Fruit fly (Drosophila melanogaster) whole organism, embryonic: ENCODE measurements around the gene Agpat3.

Source experiments
- Atf-2 ChIP-seq: fragments of 200-800 bp; sonication (Bioruptor generic); optimal IDR thresholded peaks from 2 replicates; lab custom pipeline; 2016; ENCODE audit warnings: missing biosample characterization, missing genetic modification characterization
- B-H1 ChIP-seq: fragments of 200-800 bp; sonication (Bioruptor generic); IDR thresholded peaks from 3 replicates; pipeline ENCODE4 v1.3.6; 2022; ENCODE audit warnings: missing biosample characterization, missing genetic modification characterization
- B-H2 ChIP-seq: fragments of 200-800 bp; sonication (Bioruptor generic); optimal IDR thresholded peaks from 2 replicates; lab custom pipeline; 2018; ENCODE audit warnings: missing biosample characterization, mild to moderate bottlenecking, missing genetic modification characterization
- CG11247 ChIP-seq: fragments of 200-800 bp; sonication (Bioruptor generic); IDR thresholded peaks from 2 replicates; pipeline ENCODE4 v1.3.6; 2022; ENCODE audit warnings: missing biosample characterization, missing genetic modification characterization
- CG12104 ChIP-seq: fragments of 200-800 bp; sonication (Bioruptor generic); optimal IDR thresholded peaks from 3 replicates; lab custom pipeline; 2016; ENCODE audit warnings: missing biosample characterization, missing genetic modification characterization
- CG17359 ChIP-seq: fragments of 200-800 bp; sonication (Bioruptor generic); optimal IDR thresholded peaks from 3 replicates; lab custom pipeline; 2018; ENCODE audit warnings: missing biosample characterization, mild to moderate bottlenecking, missing genetic modification characterization, moderate library complexity
- CG17568 ChIP-seq: fragments of 200-800 bp; sonication (Bioruptor generic); optimal IDR thresholded peaks from 2 replicates; lab custom pipeline; 2018; ENCODE audit warnings: missing biosample characterization, mild to moderate bottlenecking, missing genetic modification characterization, moderate library complexity
- CG17612 ChIP-seq: fragments of 200-800 bp; sonication (Bioruptor generic); IDR thresholded peaks from 2 replicates; pipeline ENCODE4 v1.3.6; 2022; ENCODE audit warnings: missing biosample characterization, missing genetic modification characterization
- CG17802 ChIP-seq: fragments of 200-800 bp; sonication (Bioruptor generic); optimal IDR thresholded peaks from 2 replicates; lab custom pipeline; 2018; ENCODE audit warnings: missing biosample characterization, mild to moderate bottlenecking, missing genetic modification characterization, moderate library complexity
- CG2875 ChIP-seq: fragments of 200-800 bp; sonication (Bioruptor generic); optimal IDR thresholded peaks from 2 replicates; lab custom pipeline; 2017; ENCODE audit warnings: missing biosample characterization, mild to moderate bottlenecking, missing genetic modification characterization, missing genetic modification reagents
- CG42726 ChIP-seq: fragments of 200-800 bp; sonication (Bioruptor generic); IDR thresholded peaks from 2 replicates; pipeline ENCODE4 v1.3.6; 2022; ENCODE audit warnings: missing biosample characterization, missing genetic modification characterization; ENCODE audit not compliant: partially characterized antibody
- CG4820 ChIP-seq: fragments of 200-800 bp; sonication (Bioruptor generic); optimal IDR thresholded peaks from 3 replicates; lab custom pipeline; 2016; ENCODE audit warnings: missing biosample characterization, missing genetic modification characterization
- CG5180 ChIP-seq: fragments of 200-800 bp; sonication (Bioruptor generic); optimal IDR thresholded peaks from 3 replicates; lab custom pipeline; 2017; ENCODE audit warnings: missing biosample characterization, missing genetic modification characterization, mild to moderate bottlenecking, moderate library complexity, missing genetic modification reagents
- CG6272 ChIP-seq: fragments of 200-800 bp; sonication (Bioruptor generic); IDR thresholded peaks from 2 replicates; pipeline ENCODE4 v1.3.6; 2022; ENCODE audit warnings: missing biosample characterization, missing genetic modification characterization
- CG7357 ChIP-seq: fragments of 200-800 bp; sonication (Bioruptor generic); IDR thresholded peaks from 3 replicates; pipeline ENCODE4 v1.3.6; 2022; ENCODE audit warnings: missing biosample characterization, missing genetic modification characterization
- CG8281 ChIP-seq: fragments of 200-800 bp; sonication (Bioruptor generic); optimal IDR thresholded peaks from 2 replicates; lab custom pipeline; 2018; ENCODE audit warnings: missing biosample characterization, mild to moderate bottlenecking, missing genetic modification characterization, moderate library complexity
- CG9797 ChIP-seq: fragments of 200-800 bp; sonication (Bioruptor generic); optimal IDR thresholded peaks from 3 replicates; lab custom pipeline; 2018; ENCODE audit warnings: missing biosample characterization, mild to moderate bottlenecking, missing genetic modification characterization
- CG9876 ChIP-seq: fragments of 200-800 bp; sonication (Bioruptor generic); optimal IDR thresholded peaks from 2 replicates; lab custom pipeline; 2016; ENCODE audit warnings: missing biosample characterization, missing genetic modification characterization
- Dad ChIP-seq: fragments of 200-800 bp; sonication (Bioruptor generic); optimal IDR thresholded peaks from 3 replicates; lab custom pipeline; 2016; ENCODE audit warnings: missing biosample characterization, missing genetic modification characterization
- Fer3 ChIP-seq: fragments of 200-800 bp; sonication (Bioruptor generic); optimal IDR thresholded peaks from 2 replicates; lab custom pipeline; 2018; ENCODE audit warnings: missing biosample characterization, mild to moderate bottlenecking, missing genetic modification characterization, moderate library complexity
- Hand ChIP-seq: fragments of 200-800 bp; sonication (Bioruptor generic); optimal IDR thresholded peaks from 2 replicates; lab custom pipeline; 2017; ENCODE audit warnings: mild to moderate bottlenecking, missing biosample characterization, missing genetic modification reagents, missing genetic modification characterization
- HmgD ChIP-seq: fragments of 200-800 bp; sonication (Bioruptor generic); optimal IDR thresholded peaks from 3 replicates; lab custom pipeline; 2016; ENCODE audit warnings: missing biosample characterization, missing genetic modification characterization
- Lim3 ChIP-seq: fragments of 200-800 bp; sonication (Bioruptor generic); IDR thresholded peaks from 2 replicates; pipeline ENCODE4 v1.3.6; 2022; ENCODE audit warnings: missing biosample characterization, missing genetic modification characterization
- Med ChIP-seq: fragments of 200-800 bp; sonication (Bioruptor generic); peaks from one replicate; lab custom pipeline; 2016; ENCODE audit warnings: missing biosample characterization, missing genetic modification characterization, mild to moderate bottlenecking, inconsistent platforms, moderate library complexity
- Mes4 ChIP-seq: fragments of 200-800 bp; sonication (Bioruptor generic); optimal IDR thresholded peaks from 2 replicates; lab custom pipeline; 2016; ENCODE audit warnings: missing biosample characterization, missing genetic modification characterization
- Side ChIP-seq: fragments of 200-800 bp; sonication (Bioruptor generic); optimal IDR thresholded peaks from 2 replicates; lab custom pipeline; 2016; ENCODE audit warnings: missing biosample characterization, missing genetic modification characterization
- Ssrp ChIP-seq: fragments of 200-800 bp; sonication (Bioruptor generic); optimal IDR thresholded peaks from 2 replicates; lab custom pipeline; 2018; ENCODE audit warnings: missing biosample characterization, mild to moderate bottlenecking, missing genetic modification characterization, moderate library complexity
- Taf1 ChIP-seq: fragments of 200-800 bp; sonication (Bioruptor generic); IDR thresholded peaks from 2 replicates; pipeline ENCODE4 v1.3.6; 2022; ENCODE audit warnings: missing biosample characterization, missing genetic modification characterization
- Xrp1 ChIP-seq: fragments of 200-800 bp; sonication (Bioruptor generic); IDR thresholded peaks from 2 replicates; pipeline ENCODE4 v1.3.6; 2022; ENCODE audit warnings: missing biosample characterization, missing genetic modification characterization
- aop ChIP-seq: fragments of 200-800 bp; sonication (Bioruptor generic); IDR thresholded peaks from 2 replicates; pipeline ENCODE4 v1.3.6; 2022; ENCODE audit warnings: missing biosample characterization, missing genetic modification characterization
- ash1 ChIP-seq: fragments of 200-800 bp; sonication (Bioruptor generic); optimal IDR thresholded peaks from 2 replicates; lab custom pipeline; 2018; ENCODE audit warnings: missing biosample characterization, mild to moderate bottlenecking, missing genetic modification characterization
- bab2 ChIP-seq: fragments of 200-800 bp; sonication (Bioruptor generic); optimal IDR thresholded peaks from 2 replicates; lab custom pipeline; 2016; ENCODE audit warnings: missing biosample characterization, missing genetic modification characterization
- bbx ChIP-seq: fragments of 200-800 bp; sonication (Bioruptor generic); IDR thresholded peaks from 2 replicates; pipeline ENCODE4 v1.3.6; 2022; ENCODE audit warnings: missing biosample characterization, missing genetic modification characterization; ENCODE audit not compliant: partially characterized antibody
- bigmax ChIP-seq: fragments of 200-800 bp; sonication (Bioruptor generic); optimal IDR thresholded peaks from 2 replicates; lab custom pipeline; 2018; ENCODE audit warnings: missing biosample characterization, mild to moderate bottlenecking, missing genetic modification characterization
- btn ChIP-seq: fragments of 200-800 bp; sonication (Bioruptor generic); optimal IDR thresholded peaks from 2 replicates; lab custom pipeline; 2016; ENCODE audit warnings: missing biosample characterization, missing genetic modification characterization
- chm ChIP-seq: fragments of 200-800 bp; sonication (Bioruptor generic); IDR thresholded peaks from 2 replicates; pipeline ENCODE4 v1.3.6; 2022; ENCODE audit warnings: missing biosample characterization, missing genetic modification characterization
- cwo ChIP-seq: fragments of 200-800 bp; sonication (Bioruptor generic); optimal IDR thresholded peaks from 3 replicates; lab custom pipeline; 2017; ENCODE audit warnings: missing biosample characterization, missing genetic modification characterization, mild to moderate bottlenecking, moderate library complexity, missing genetic modification reagents
- da ChIP-seq: fragments of 200-800 bp; sonication (Bioruptor generic); optimal IDR thresholded peaks from 2 replicates; lab custom pipeline; 2016; ENCODE audit warnings: missing biosample characterization, missing genetic modification characterization
- dm ChIP-seq: fragments of 200-800 bp; sonication (Bioruptor generic); optimal IDR thresholded peaks from 3 replicates; lab custom pipeline; 2016; ENCODE audit warnings: missing biosample characterization, missing genetic modification characterization
- fu2 ChIP-seq: fragments of 200-800 bp; sonication (Bioruptor generic); optimal IDR thresholded peaks from 2 replicates; lab custom pipeline; 2016; ENCODE audit warnings: missing biosample characterization, missing genetic modification characterization
- gro ChIP-seq: fragments of 200-800 bp; sonication (Bioruptor generic); optimal IDR thresholded peaks from 2 replicates; lab custom pipeline; 2016; ENCODE audit warnings: missing biosample characterization, missing genetic modification characterization
- hbn ChIP-seq: fragments of 200-800 bp; sonication (Bioruptor generic); IDR thresholded peaks from 2 replicates; pipeline ENCODE4 v1.3.6; 2022; ENCODE audit warnings: missing biosample characterization, missing genetic modification characterization; ENCODE audit not compliant: partially characterized antibody
- ind ChIP-seq: fragments of 200-800 bp; sonication (Bioruptor generic); optimal IDR thresholded peaks from 3 replicates; lab custom pipeline; 2016; ENCODE audit warnings: missing biosample characterization, missing genetic modification characterization
- mirr ChIP-seq: fragments of 200-800 bp; sonication (Bioruptor generic); optimal IDR thresholded peaks from 3 replicates; lab custom pipeline; 2018; ENCODE audit warnings: missing biosample characterization, mild to moderate bottlenecking, missing genetic modification characterization
- nerfin-2 ChIP-seq: fragments of 200-800 bp; sonication (Bioruptor generic); IDR thresholded peaks from 2 replicates; pipeline ENCODE4 v1.3.6; 2022; ENCODE audit warnings: missing biosample characterization, missing genetic modification characterization; ENCODE audit not compliant: partially characterized antibody
- peb ChIP-seq: fragments of 200-800 bp; sonication (Bioruptor generic); IDR thresholded peaks from 2 replicates; pipeline ENCODE4 v1.3.6; 2022; ENCODE audit warnings: missing biosample characterization, missing genetic modification characterization
- ro ChIP-seq: fragments of 200-800 bp; sonication (Bioruptor generic); IDR thresholded peaks from 2 replicates; pipeline ENCODE4 v1.3.6; 2022; ENCODE audit warnings: missing biosample characterization, missing genetic modification characterization
- sens ChIP-seq: fragments of 200-800 bp; sonication (Bioruptor generic); peaks from one replicate; lab custom pipeline; 2016; ENCODE audit warnings: missing biosample characterization, missing genetic modification characterization
- sr ChIP-seq: fragments of 200-800 bp; sonication (Bioruptor generic); IDR thresholded peaks from 3 replicates; pipeline ENCODE4 v1.3.6; 2022; ENCODE audit warnings: missing biosample characterization, missing genetic modification characterization
- sug ChIP-seq: fragments of 200-800 bp; optimal IDR thresholded peaks from 2 replicates; lab custom pipeline; 2019; ENCODE audit warnings: missing biosample characterization, mild to moderate bottlenecking, missing genetic modification characterization, moderate library complexity
- toy ChIP-seq: fragments of 200-800 bp; sonication (Bioruptor generic); IDR thresholded peaks from 2 replicates; pipeline ENCODE4 v1.3.6; 2022; ENCODE audit warnings: missing biosample characterization, missing genetic modification characterization
- vfl ChIP-seq: fragments of 200-800 bp; sonication (Bioruptor generic); optimal IDR thresholded peaks from 2 replicates; lab custom pipeline; 2016; ENCODE audit warnings: missing biosample characterization, missing genetic modification characterization

Gene Agpat3

DNA sequence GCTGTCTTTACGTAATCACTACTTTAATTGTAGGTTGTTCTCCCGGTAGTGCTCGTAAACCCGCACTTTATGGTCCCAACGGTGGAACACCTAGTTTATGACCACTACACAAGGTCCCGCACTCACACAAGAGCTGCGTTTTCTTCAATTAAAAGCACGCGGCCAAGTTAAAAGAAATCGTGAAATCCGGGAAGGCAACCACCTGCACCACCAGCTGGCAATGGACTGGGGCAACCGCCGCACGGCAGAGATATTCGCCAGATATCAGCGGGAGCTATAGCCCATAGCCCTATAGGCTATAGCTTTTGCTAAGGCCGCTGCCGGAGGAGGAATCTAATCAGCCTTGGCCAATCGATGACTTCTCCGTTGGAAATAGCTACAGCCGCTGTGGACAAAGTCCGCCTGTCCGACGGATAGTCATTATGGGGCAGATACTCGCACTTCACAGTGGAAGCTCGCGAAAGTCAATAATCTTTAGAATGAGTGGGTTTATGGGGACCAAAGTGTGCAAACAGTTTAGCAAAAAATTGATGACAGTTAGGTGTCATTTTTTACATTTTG, 1.5 kb downstream of the Agpat3 start (continued):
- TF ChIP-seq Taf1 (GFP tag; lab: Robert Waterston, UW) (no peak), CG17802 (tag; lab: Kevin White, UChicago) (no peak), CG9797 (GFP tag; lab: Kevin White, UChicago) (no peak), hbn (GFP tag; lab: Robert Waterston, UW) (no peak), Side (GFP tag; lab: Kevin White, UChicago) (no peak), Atf-2 (no peak), CG17359 (tag; lab: Kevin White, UChicago) (no peak), CG8281 (tag; lab: Kevin White, UChicago) (no peak), Fer3 (tag; lab: Kevin White, UChicago) (no peak), sr (GFP tag; lab: Robert Waterston, UW) (no peak), gro (GFP tag; lab: Kevin White, UChicago) (no peak), B-H1 (GFP tag; lab: Robert Waterston, UW) (no peak), Ssrp (tag; lab: Kevin White, UChicago) (no peak), CG4820 (GFP tag; lab: Kevin White, UChicago) (no peak), ind (GFP tag; lab: Kevin White, UChicago) (no peak), CG42726 (no peak), CG6272 (GFP tag; lab: Robert Waterston, UW) (no peak), ash1 (GFP tag; lab: Kevin White, UChicago) (no peak), Hand (GFP tag; lab: Kevin White, UChicago) (no peak), CG17612 (GFP tag; lab: Robert Waterston, UW) (no peak), sens (GFP tag; lab: Kevin White, UChicago) (peak; percentile 44), CG11247 (GFP tag; lab: Robert Waterston, UW) (no peak), CG17568 (no peak), CG5180 (GFP tag; lab: Kevin White, UChicago) (no peak), CG2875 (GFP tag; lab: Kevin White, UChicago) (no peak), bbx (GFP tag; lab: Robert Waterston, UW) (no peak), mirr (GFP tag; lab: Kevin White, UChicago) (peak; percentile 27), dm (no peak), CG7357 (no peak), btn (GFP tag; lab: Kevin White, UChicago) (no peak), HmgD (no peak), bab2 (GFP tag; lab: Kevin White, UChicago) (no peak), peb (GFP tag; lab: Robert Waterston, UW) (no peak), Xrp1 (GFP tag; lab: Robert Waterston, UW) (no peak), sug (peak; percentile 66), CG9876 (GFP tag; lab: Kevin White, UChicago) (no peak), chm (GFP tag; lab: Robert Waterston, UW) (no peak), ro (GFP tag; lab: Robert Waterston, UW) (0 out of 2 replicates have a peak, but pooled peaks have one; percentile 11), B-H2 (GFP tag; lab: Kevin White, UChicago) (no peak), nerfin-2 (GFP tag; lab: Robert Waterston, UW) (no peak), Lim3 (no peak), CG12104 (GFP tag; lab: Kevin White, UChicago) (no peak), da (GFP tag; lab: Kevin White, UChicago) (no peak), cwo (GFP tag; lab: Kevin White, UChicago) (no peak), vfl (GFP tag; lab: Kevin White, UChicago) (no peak), fu2 (GFP tag; lab: Kevin White, UChicago) (no peak), aop (no peak), Med (GFP tag; lab: Kevin White, UChicago) (peak; percentile 71), bigmax (GFP tag; lab: Kevin White, UChicago) (no peak), Dad (GFP tag; lab: Kevin White, UChicago) (no peak), toy (no peak), Mes4 (GFP tag; lab: Kevin White, UChicago) (no peak)
